Worm (Caenorhabditis elegans): Measurements from ENCODE around the gene F40G12.7.

The F40G12.7 gene

DNA sequence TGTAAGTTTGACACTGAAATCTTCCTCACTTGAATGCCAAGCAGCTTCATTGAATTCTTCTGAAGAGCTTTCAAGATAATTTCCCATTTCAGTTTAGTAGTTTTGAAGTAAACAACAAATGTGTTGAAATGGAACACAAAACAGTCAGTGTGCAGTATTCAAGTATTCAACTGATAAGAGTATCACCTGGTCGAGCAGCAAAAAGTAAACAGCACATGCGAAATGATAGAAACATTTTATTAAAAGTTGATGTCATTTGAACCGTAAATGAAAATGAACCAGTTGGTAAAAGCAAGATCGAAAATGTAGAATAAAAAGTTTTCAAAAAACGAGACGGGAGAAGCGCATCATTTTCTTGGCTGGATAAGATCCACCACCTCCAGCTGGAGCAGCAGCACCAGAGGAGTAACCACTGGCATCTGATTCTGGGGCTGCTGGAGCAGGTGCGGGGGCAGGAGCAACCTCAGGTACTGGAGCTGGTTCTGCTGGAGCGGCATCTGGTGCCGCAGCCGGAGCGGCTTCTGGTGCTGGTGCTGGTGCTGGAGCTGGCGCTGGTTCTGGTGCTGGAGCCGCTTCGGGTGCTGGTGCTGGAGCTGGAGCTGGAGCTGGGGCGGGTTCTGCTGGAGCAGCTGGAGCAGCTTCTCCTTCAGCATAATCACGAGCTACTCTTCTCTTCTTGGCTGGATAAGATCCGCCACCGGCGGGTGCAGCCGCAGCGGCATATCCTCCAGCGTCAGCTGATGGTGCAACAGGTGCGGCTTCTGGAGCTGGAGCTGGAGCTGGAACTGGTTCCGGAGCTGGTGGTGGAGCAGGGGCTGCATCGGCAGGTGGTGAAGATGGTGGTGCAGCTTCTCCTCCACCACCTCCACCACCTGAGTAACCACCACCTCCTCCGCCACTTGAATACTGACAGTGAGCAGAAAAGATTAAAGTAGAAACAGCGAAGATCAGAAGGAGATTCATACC lies 50.4 kb downstream of the F40G12.7 start, which contains the start of the genes F47B8.4 and F47B8.18 (continued):
- TF ChIP-seq snpc-4 (GFP tag; optimal IDR thresholded peaks at IDR 0.05) (no peak), snpc-4 (tag; optimal IDR thresholded peaks at IDR 0.05) (no peak), dpl-1 (GFP tag; optimal IDR thresholded peaks at IDR 0.05) (no peak), ZK185.1 (tag; optimal IDR thresholded peaks at IDR 0.05; ENCODE audit: poor library complexity, severe bottlenecking) (no peak), ceh-40 (GFP tag; IDR thresholded peaks at IDR 0.05) (no peak), atf-7 (tag; optimal IDR thresholded peaks at IDR 0.05) (no peak), ztf-18 (tag; optimal IDR thresholded peaks at IDR 0.05) (no peak), zfh-2 (GFP tag; conservative IDR thresholded peaks at IDR 0.05) (peak; percentile 95)
